Worm (Caenorhabditis elegans) whole organism, L3 larva: ENCODE data around the gene srv-3.

ENCODE experiments used
- R02D3.7 ChIP-seq: fragments of 150-350 bp; optimal IDR thresholded peaks from 2 replicates; lab custom pipeline; 2014; ENCODE audit warnings: missing biosample characterization, missing genetic modification characterization
- ceh-28 ChIP-seq: fragments of 150-350 bp; optimal IDR thresholded peaks from 2 replicates; lab custom pipeline; 2014; ENCODE audit warnings: missing biosample characterization, missing genetic modification reagents, missing genetic modification characterization
- nhr-25 ChIP-seq: sonication (generic microtip); optimal IDR thresholded peaks from 2 replicates; lab custom pipeline; 2017; ENCODE audit warnings: missing biosample characterization, missing genetic modification characterization
- ztf-11 ChIP-seq: fragments of 150-350 bp; optimal IDR thresholded peaks from 2 replicates; lab custom pipeline; 2014; ENCODE audit warnings: missing biosample characterization, missing genetic modification characterization

DNA sequence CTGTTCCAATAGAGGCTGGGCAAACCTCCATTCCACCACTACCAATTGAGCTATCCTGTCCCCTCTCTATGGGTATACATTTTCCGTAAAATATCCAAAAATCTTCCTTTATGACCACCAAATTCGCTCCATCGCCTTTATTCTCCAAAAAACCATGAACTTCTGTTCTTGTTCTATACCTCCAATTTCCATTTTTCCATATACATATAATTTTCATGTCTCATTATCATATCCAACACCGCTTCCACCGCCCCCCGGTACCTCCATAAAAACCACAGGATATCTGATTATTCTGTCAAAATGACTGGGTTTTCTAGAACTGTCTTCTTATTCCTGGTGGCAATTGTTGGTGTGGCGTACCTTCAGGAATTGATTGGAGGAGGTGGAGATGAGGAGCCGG is 7.1 kb upstream of the srv-3 start, which contains the start of gene Y43F8C.17:
- TF ChIP-seq ztf-11 (tag; lab: Kevin White, UChicago) (no peak), ceh-28 (tag; lab: Kevin White, UChicago) (no peak), R02D3.7 (tag; lab: Kevin White, UChicago) (no peak), nhr-25 (tag; lab: Kevin White, UChicago) (no peak)
